Fruit fly (Drosophila melanogaster): ENCODE measurements around the gene Gal.

The Gal gene

dm6 chr2L:6022793-6023192 is 16.2 kb upstream of the Gal start:
- no peak for TF ChIP-seq dl (GFP tag; optimal IDR thresholded peaks at IDR 0.05; ENCODE audit: insufficient read depth in 1 of 2, partially characterized antibody in 2 of 2)
- no peak for TF ChIP-seq usp (GFP tag; optimal IDR thresholded peaks at IDR 0.05)
- peak; percentile 81 for TF ChIP-seq HLH106 (tag; optimal IDR thresholded peaks at IDR 0.05)
- TF ChIP-seq GATAd (GFP tag; optimal IDR thresholded peaks at IDR 0.05) = no peak
- TF ChIP-seq pan (optimal IDR thresholded peaks at IDR 0.05) = no peak
- TF ChIP-seq brk (GFP tag; optimal IDR thresholded peaks at IDR 0.05) = no peak
- peak; percentile 10 for TF ChIP-seq ey (GFP tag; optimal IDR thresholded peaks at IDR 0.05)
- no peak for TF ChIP-seq br (GFP tag; optimal IDR thresholded peaks at IDR 0.05)
- no peak for TF ChIP-seq N (GFP tag; optimal IDR thresholded peaks at IDR 0.05)
- TF ChIP-seq lola (GFP tag; optimal IDR thresholded peaks at IDR 0.05) = no peak
- no peak for TF ChIP-seq Hr78 (GFP tag; optimal IDR thresholded peaks at IDR 0.05)
- peak; percentile 58 for TF ChIP-seq psq (GFP tag; optimal IDR thresholded peaks at IDR 0.05)
- no peak for TF ChIP-seq Vsx2 (GFP tag; optimal IDR thresholded peaks at IDR 0.05; ENCODE audit: partially characterized antibody)
- TF ChIP-seq OdsH (GFP tag; optimal IDR thresholded peaks at IDR 0.05) = peak; percentile 25
- peak; percentile 74 for TF ChIP-seq h (GFP tag; optimal IDR thresholded peaks at IDR 0.05)
- peak; percentile 63 for TF ChIP-seq CG9705 (GFP tag; optimal IDR thresholded peaks at IDR 0.05)
- no peak for TF ChIP-seq Abd-B (GFP tag; optimal IDR thresholded peaks at IDR 0.05)
- peak; percentile 73 for TF ChIP-seq dmrt93B (GFP tag; optimal IDR thresholded peaks at IDR 0.05)
- no peak for TF ChIP-seq Hnf4 (GFP tag; optimal IDR thresholded peaks at IDR 0.05)
- TF ChIP-seq woc (GFP tag; optimal IDR thresholded peaks at IDR 0.05) = no peak
- no peak for TF ChIP-seq Mio (GFP tag; optimal IDR thresholded peaks at IDR 0.05)
- no peak for TF ChIP-seq tai (GFP tag; optimal IDR thresholded peaks at IDR 0.05)
- peak; percentile 15 for TF ChIP-seq sage (GFP tag; optimal IDR thresholded peaks at IDR 0.05)
- no peak for TF ChIP-seq Dif (GFP tag; optimal IDR thresholded peaks at IDR 0.05; ENCODE audit: partially characterized antibody)
- peak; percentile 57 for TF ChIP-seq rgr (GFP tag; optimal IDR thresholded peaks at IDR 0.05)
- no peak for TF ChIP-seq dsf (GFP tag; optimal IDR thresholded peaks at IDR 0.05; ENCODE audit: borderline replicate concordance)
- TF ChIP-seq Hr83 (GFP tag; optimal IDR thresholded peaks at IDR 0.05; ENCODE audit: poor library complexity, severe bottlenecking) = no peak
- no peak for TF ChIP-seq sv (GFP tag; optimal IDR thresholded peaks at IDR 0.05)
- no peak for TF ChIP-seq Myc (optimal IDR thresholded peaks at IDR 0.05)
- peak; percentile 55 for TF ChIP-seq Sp1 (GFP tag; optimal IDR thresholded peaks at IDR 0.05)
- no peak for TF ChIP-seq CG32264 (GFP tag; optimal IDR thresholded peaks at IDR 0.05)
- no peak for TF ChIP-seq jim (GFP tag; optimal IDR thresholded peaks at IDR 0.05)
- no peak for TF ChIP-seq Jra (GFP tag; optimal IDR thresholded peaks at IDR 0.05)
- no peak for TF ChIP-seq Dfd (GFP tag; optimal IDR thresholded peaks at IDR 0.05)
- TF ChIP-seq fru (GFP tag; optimal IDR thresholded peaks at IDR 0.05) = peak; percentile 72
- TF ChIP-seq Rel (GFP tag; optimal IDR thresholded peaks at IDR 0.05) = no peak
- no peak for TF ChIP-seq Rel (tag; optimal IDR thresholded peaks at IDR 0.05)
- peak in 1 of 2 experiments; percentile 83 for TF ChIP-seq foxo (GFP tag; optimal IDR thresholded peaks at IDR 0.05)
- no peak for TF ChIP-seq CrebA (GFP tag; optimal IDR thresholded peaks at IDR 0.05; ENCODE audit: borderline replicate concordance)

dm6 chr2L:6020535-6020934 is 13.9 kb upstream of the Gal start, which contains the start of gene CG13996:
CG13996 (plus strand) TSS chr2L:6020835.
- no peak for TF ChIP-seq Jra (GFP tag; optimal IDR thresholded peaks at IDR 0.05)
- TF ChIP-seq Vsx2 (GFP tag; optimal IDR thresholded peaks at IDR 0.05; ENCODE audit: partially characterized antibody) = no peak
- no peak for TF ChIP-seq tai (GFP tag; optimal IDR thresholded peaks at IDR 0.05)
- no peak for TF ChIP-seq Hr83 (GFP tag; optimal IDR thresholded peaks at IDR 0.05; ENCODE audit: poor library complexity, severe bottlenecking)
- no peak for TF ChIP-seq OdsH (GFP tag; optimal IDR thresholded peaks at IDR 0.05)
- TF ChIP-seq pan (optimal IDR thresholded peaks at IDR 0.05) = no peak
- TF ChIP-seq rgr (GFP tag; optimal IDR thresholded peaks at IDR 0.05) = no peak
- TF ChIP-seq N (GFP tag; optimal IDR thresholded peaks at IDR 0.05) = no peak
- TF ChIP-seq CG32264 (GFP tag; optimal IDR thresholded peaks at IDR 0.05) = no peak
- no peak for TF ChIP-seq sage (GFP tag; optimal IDR thresholded peaks at IDR 0.05)
- no peak for TF ChIP-seq woc (GFP tag; optimal IDR thresholded peaks at IDR 0.05)
- no peak for TF ChIP-seq HLH106 (tag; optimal IDR thresholded peaks at IDR 0.05)
- no peak for TF ChIP-seq dl (GFP tag; optimal IDR thresholded peaks at IDR 0.05; ENCODE audit: insufficient read depth in 1 of 2, partially characterized antibody in 2 of 2)
- no peak for TF ChIP-seq foxo (GFP tag; optimal IDR thresholded peaks at IDR 0.05)
- TF ChIP-seq dmrt93B (GFP tag; optimal IDR thresholded peaks at IDR 0.05) = no peak
- TF ChIP-seq fru (GFP tag; optimal IDR thresholded peaks at IDR 0.05) = no peak
- no peak for TF ChIP-seq Mio (GFP tag; optimal IDR thresholded peaks at IDR 0.05)
- no peak for TF ChIP-seq lola (GFP tag; optimal IDR thresholded peaks at IDR 0.05)
